Worm (Caenorhabditis elegans) whole organism, early embryonic: ENCODE data around the gene ceh-62.

Experiments used
- B0310.2 ChIP-seq: sonication (generic microtip); optimal IDR thresholded peaks from 2 replicates; lab custom pipeline; 2016; ENCODE audit warnings: mild to moderate bottlenecking, missing genetic modification characterization, missing compliant biosample characterization
- F13C5.2 ChIP-seq: sonication (generic microtip); optimal IDR thresholded peaks from 2 replicates; lab custom pipeline; 2017; ENCODE audit warnings: mild to moderate bottlenecking, missing genetic modification characterization, inconsistent platforms, missing compliant biosample characterization
- aly-1 ChIP-seq: sonication (generic microtip); optimal IDR thresholded peaks from 2 replicates; lab custom pipeline; 2016; ENCODE audit warnings: missing genetic modification characterization, missing compliant biosample characterization
- ama-1 ChIP-seq: fragments of 150-350 bp; optimal IDR thresholded peaks from 2 replicates; lab custom pipeline; 2014
- ceh-13 ChIP-seq: fragments of 200-800 bp; sonication (Bioruptor generic); optimal IDR thresholded peaks from 2 replicates; lab custom pipeline; 2018; ENCODE audit warnings: mild to moderate bottlenecking, missing genetic modification characterization, missing compliant biosample characterization
- ceh-36 ChIP-seq: sonication (generic microtip); optimal IDR thresholded peaks from 2 replicates; lab custom pipeline; 2016; ENCODE audit warnings: missing genetic modification characterization, inconsistent platforms, missing compliant biosample characterization
- ets-7 ChIP-seq: sonication (generic microtip); optimal IDR thresholded peaks from 2 replicates; lab custom pipeline; 2016; ENCODE audit warnings: missing genotype, missing genetic modification characterization, missing compliant biosample characterization
- flt-1 ChIP-seq: fragments of 200-800 bp; sonication (Bioruptor generic); IDR thresholded peaks from 2 replicates; pipeline ENCODE4 v1.3.6; 2022; ENCODE audit warnings: missing genetic modification characterization, missing compliant biosample characterization
- hmbx-1 ChIP-seq: sonication (generic microtip); optimal IDR thresholded peaks from 2 replicates; lab custom pipeline; 2016; ENCODE audit warnings: mild to moderate bottlenecking, missing genetic modification characterization, missing compliant biosample characterization
- hmg-4 ChIP-seq: fragments of 200-800 bp; sonication (Bioruptor generic); optimal IDR thresholded peaks from 2 replicates; lab custom pipeline; 2018; ENCODE audit warnings: mild to moderate bottlenecking, missing genetic modification characterization, missing compliant biosample characterization
- hnd-1 ChIP-seq: sonication (generic microtip); optimal IDR thresholded peaks from 2 replicates; lab custom pipeline; 2016; ENCODE audit warnings: missing genetic modification characterization, missing compliant biosample characterization
- pes-1 ChIP-seq: fragments of 200-800 bp; sonication (Bioruptor generic); IDR thresholded peaks from 2 replicates; pipeline ENCODE4 v1.3.6; 2022; ENCODE audit warnings: missing genetic modification reagents, missing genetic modification characterization, missing compliant biosample characterization
- scrt-1 ChIP-seq: fragments of 200-800 bp; sonication (Bioruptor generic); IDR thresholded peaks from 2 replicates; pipeline ENCODE4 v1.3.6; 2022; ENCODE audit warnings: missing genetic modification characterization, missing compliant biosample characterization
- sea-1 ChIP-seq: fragments of 200-800 bp; sonication (Bioruptor generic); conservative IDR thresholded peaks from 2 replicates; pipeline ENCODE4 v1.3.6; 2022; ENCODE audit warnings: missing genetic modification characterization, missing compliant biosample characterization
- tbx-11 ChIP-seq: fragments of 200-800 bp; sonication (Bioruptor generic); IDR thresholded peaks from 2 replicates; pipeline ENCODE4 v1.3.6; 2022; ENCODE audit warnings: missing genetic modification characterization, missing compliant biosample characterization
- tbx-37 ChIP-seq: fragments of 200-800 bp; sonication (Bioruptor generic); conservative IDR thresholded peaks from 2 replicates; pipeline ENCODE4 v1.3.6; 2022; ENCODE audit warnings: missing genetic modification reagents, missing genetic modification characterization, missing compliant biosample characterization
- tra-4 ChIP-seq: sonication (generic microtip); optimal IDR thresholded peaks from 2 replicates; lab custom pipeline; 2017; ENCODE audit warnings: missing genetic modification characterization, missing compliant biosample characterization

The ceh-62 gene

ce11 chrII:10834717-10835116, 29.2 kb downstream of the ceh-62 start:
- TF ChIP-seq B0310.2 (tag; lab: Kevin White, UChicago) (no peak), ama-1 (lab: Kevin White, UChicago) (no peak), ceh-36 (no peak)

DNA sequence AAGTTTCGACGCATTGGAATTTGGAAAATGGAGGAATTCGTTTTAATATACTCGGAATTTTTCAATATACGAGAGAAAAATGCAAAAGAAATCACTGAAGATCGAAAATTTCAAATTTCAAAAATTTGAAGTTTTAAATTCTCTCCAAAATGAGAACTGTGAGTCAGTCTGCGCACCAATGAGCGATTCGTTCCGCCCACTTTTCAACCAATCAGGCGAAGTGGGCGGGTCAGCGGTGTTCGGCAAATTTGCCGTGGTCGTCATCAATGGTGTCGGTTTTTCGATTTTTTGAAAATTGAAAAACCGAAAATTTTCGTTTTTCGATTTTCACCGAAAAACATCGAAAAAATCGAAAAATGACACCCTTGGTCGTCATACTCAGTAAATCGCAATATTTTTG, 33.0 kb downstream of the ceh-62 start:
- no peak for TF ChIP-seq ceh-36
- no peak for TF ChIP-seq tbx-37 (GFP tag; lab: Robert Waterston, UW)
- no peak for TF ChIP-seq flt-1
- no peak for TF ChIP-seq F13C5.2 (tag; lab: Kevin White, UChicago)
- no peak for TF ChIP-seq sea-1 (GFP tag; lab: Robert Waterston, UW)
- TF ChIP-seq ets-7 (tag; lab: Kevin White, UChicago), result no peak
- TF ChIP-seq tbx-11 (GFP tag; lab: Robert Waterston, UW), result no peak
- TF ChIP-seq scrt-1 (GFP tag; lab: Robert Waterston, UW), result no peak
- no peak for TF ChIP-seq ceh-13

DNA sequence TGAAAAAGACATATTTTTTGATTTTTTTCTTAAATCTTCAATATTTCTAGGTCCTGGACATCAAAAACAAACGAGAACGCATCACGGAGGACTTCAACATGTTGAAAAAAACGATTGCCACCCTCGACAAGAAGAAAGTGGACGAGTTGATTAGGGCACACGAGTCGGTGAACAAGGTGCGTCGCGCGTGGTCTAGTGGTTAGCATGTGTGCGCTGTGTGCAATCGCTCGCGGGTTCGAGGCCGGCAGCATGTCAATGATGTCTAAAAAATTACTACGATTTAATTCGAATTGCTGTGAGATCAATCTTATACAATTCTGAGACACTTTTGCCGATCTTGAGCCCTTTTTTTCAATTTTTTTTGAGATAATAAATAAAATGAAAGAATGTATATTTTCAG, 34.5 kb downstream of the ceh-62 start:
- peak; percentile 92 for TF ChIP-seq hmbx-1
- TF ChIP-seq pes-1 (GFP tag; lab: Robert Waterston, UW), result peak; percentile 96
- TF ChIP-seq tra-4, result peak; percentile 94
- peak; percentile 89 for TF ChIP-seq ama-1 (lab: Kevin White, UChicago)
- peak; percentile 99 for TF ChIP-seq hmg-4
- TF ChIP-seq flt-1, result peak; percentile 96
- peak; percentile 91 for TF ChIP-seq hnd-1 (tag; lab: Kevin White, UChicago)
- peak; percentile 96 for TF ChIP-seq ceh-36
- peak; percentile 83 for TF ChIP-seq ets-7 (tag; lab: Kevin White, UChicago)
- TF ChIP-seq sea-1 (GFP tag; lab: Robert Waterston, UW), result peak; percentile 92
- peak; percentile 98 for TF ChIP-seq scrt-1 (GFP tag; lab: Robert Waterston, UW)
- peak; percentile 93 for TF ChIP-seq tbx-37 (GFP tag; lab: Robert Waterston, UW)
- peak; percentile 97 for TF ChIP-seq F13C5.2 (tag; lab: Kevin White, UChicago)
- TF ChIP-seq tbx-11 (GFP tag; lab: Robert Waterston, UW), result peak; percentile 94
- TF ChIP-seq aly-1 (tag; lab: Kevin White, UChicago), result peak; percentile 96
- TF ChIP-seq ceh-13, result peak; percentile 96
- TF ChIP-seq B0310.2 (tag; lab: Kevin White, UChicago), result peak; percentile 89

DNA sequence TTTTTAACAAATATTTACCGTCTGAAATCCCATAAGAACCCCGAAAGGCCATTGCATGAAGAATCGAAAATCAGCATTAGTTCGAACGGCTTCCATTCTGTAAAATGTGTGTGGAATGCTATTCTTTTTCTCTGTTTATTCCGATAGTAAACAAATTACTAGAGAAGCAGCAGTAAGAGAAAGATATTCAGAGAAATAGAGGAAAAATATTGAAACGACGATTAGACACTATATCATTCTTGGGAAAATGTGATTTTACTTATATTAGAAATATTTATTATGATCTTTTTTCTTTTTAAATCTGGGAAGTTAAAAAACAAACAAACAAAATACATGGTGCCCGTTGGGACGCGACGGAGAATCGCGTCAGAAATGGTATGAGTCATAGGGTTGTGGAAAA, 38.0 kb downstream of the ceh-62 start, which contains the start of gene M106.8:
Gene M106.8, minus strand, starts transcription at position 101 of the 400 bp plus-strand sequence.
- TF ChIP-seq sea-1 (GFP tag; lab: Robert Waterston, UW) (no peak), tra-4 (no peak), ama-1 (lab: Kevin White, UChicago) (no peak), flt-1 (no peak), scrt-1 (GFP tag; lab: Robert Waterston, UW) (no peak), tbx-11 (GFP tag; lab: Robert Waterston, UW) (no peak), hnd-1 (tag; lab: Kevin White, UChicago) (no peak), tbx-37 (GFP tag; lab: Robert Waterston, UW) (no peak), aly-1 (tag; lab: Kevin White, UChicago) (no peak), F13C5.2 (tag; lab: Kevin White, UChicago) (no peak), ceh-36 (no peak), B0310.2 (tag; lab: Kevin White, UChicago) (no peak), hmbx-1 (no peak), pes-1 (GFP tag; lab: Robert Waterston, UW) (no peak), ets-7 (tag; lab: Kevin White, UChicago) (no peak), hmg-4 (no peak), ceh-13 (no peak)

ce11 chrII:10847057-10847456, 41.5 kb downstream of the ceh-62 start:
- no peak for TF ChIP-seq ama-1 (lab: Kevin White, UChicago)
- no peak for TF ChIP-seq tbx-37 (GFP tag; lab: Robert Waterston, UW)
- no peak for TF ChIP-seq hnd-1 (tag; lab: Kevin White, UChicago)
- TF ChIP-seq tra-4, result no peak
- TF ChIP-seq ets-7 (tag; lab: Kevin White, UChicago), result no peak
- TF ChIP-seq B0310.2 (tag; lab: Kevin White, UChicago), result no peak
- no peak for TF ChIP-seq sea-1 (GFP tag; lab: Robert Waterston, UW)
- TF ChIP-seq pes-1 (GFP tag; lab: Robert Waterston, UW), result no peak
- no peak for TF ChIP-seq scrt-1 (GFP tag; lab: Robert Waterston, UW)
- no peak for TF ChIP-seq aly-1 (tag; lab: Kevin White, UChicago)
- TF ChIP-seq F13C5.2 (tag; lab: Kevin White, UChicago), result no peak
- no peak for TF ChIP-seq hmbx-1
- TF ChIP-seq ceh-13, result no peak
- no peak for TF ChIP-seq ceh-36

DNA sequence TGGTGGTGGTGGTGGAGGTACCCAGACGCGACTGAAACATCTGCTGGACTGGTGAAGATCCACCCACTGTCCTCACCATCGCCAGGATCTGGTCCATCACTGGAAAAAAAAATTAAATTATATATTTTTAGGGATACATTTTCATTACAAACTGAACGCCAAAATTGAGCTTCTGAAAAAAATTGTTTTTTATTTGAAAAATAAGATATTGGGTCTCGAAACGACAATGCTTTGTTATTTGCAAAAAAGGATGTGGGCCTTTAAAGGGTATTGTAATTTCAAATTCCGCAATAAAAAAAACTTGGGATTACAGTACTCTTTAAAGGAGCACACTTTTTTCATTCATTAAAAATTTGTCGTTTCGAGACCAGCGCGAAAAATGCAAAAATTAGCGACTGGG, 44.4 kb downstream of the ceh-62 start, which contains the start of gene M106.2:
Gene M106.2, minus strand, starts transcription at position 101 of the 400 bp plus-strand sequence.
- TF ChIP-seq hnd-1 (tag; lab: Kevin White, UChicago), result no peak

DNA sequence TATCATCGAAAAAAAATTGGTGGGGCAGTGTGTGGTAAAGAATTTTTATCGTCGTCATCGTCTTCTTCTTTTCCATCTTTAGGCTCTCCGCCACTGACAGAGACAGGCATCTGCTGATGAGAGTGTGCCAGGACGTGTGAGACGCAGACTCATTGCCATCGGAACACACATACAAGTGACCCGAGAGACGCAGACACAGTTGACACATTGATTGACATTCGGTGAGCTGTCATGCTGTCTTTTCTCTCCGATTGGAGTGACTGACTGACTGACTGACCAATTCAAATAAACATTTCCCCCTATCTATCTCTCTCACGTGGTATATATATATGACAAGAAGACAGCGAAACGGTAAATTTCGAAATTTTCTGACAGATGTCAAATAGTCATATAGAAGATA, 45.6 kb downstream of the ceh-62 start:
- TF ChIP-seq hmg-4 (peak; percentile 46), scrt-1 (GFP tag; lab: Robert Waterston, UW) (no peak)

DNA sequence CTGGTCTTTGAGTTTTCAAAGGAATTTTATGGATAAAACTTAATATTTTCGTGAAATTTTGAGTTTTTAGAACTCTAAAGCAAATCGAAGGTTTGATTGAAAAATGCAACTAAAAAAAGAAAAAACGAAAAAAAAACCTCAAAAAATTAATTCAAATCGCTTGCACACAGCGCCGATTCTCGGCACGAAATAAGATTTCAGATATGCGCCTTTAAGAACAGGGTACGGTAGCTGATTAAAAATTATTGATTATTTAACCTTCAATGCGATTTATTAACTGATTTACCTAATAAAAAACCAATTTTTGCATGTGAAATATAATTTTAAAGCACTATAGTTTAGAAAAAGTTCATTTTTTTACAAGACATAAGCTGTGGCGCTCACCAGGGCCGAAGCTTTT, 47.3 kb downstream of the ceh-62 start:
- no peak for TF ChIP-seq aly-1 (tag; lab: Kevin White, UChicago)
- TF ChIP-seq hnd-1 (tag; lab: Kevin White, UChicago), result no peak
- no peak for TF ChIP-seq B0310.2 (tag; lab: Kevin White, UChicago)
- TF ChIP-seq sea-1 (GFP tag; lab: Robert Waterston, UW), result no peak
- TF ChIP-seq hmg-4, result no peak
- TF ChIP-seq tbx-37 (GFP tag; lab: Robert Waterston, UW), result no peak
- no peak for TF ChIP-seq scrt-1 (GFP tag; lab: Robert Waterston, UW)
- no peak for TF ChIP-seq F13C5.2 (tag; lab: Kevin White, UChicago)
- no peak for TF ChIP-seq ets-7 (tag; lab: Kevin White, UChicago)
- no peak for TF ChIP-seq tra-4
